Worm (Caenorhabditis elegans) whole organism, young adult: ENCODE results near the gene F10E9.12.

Source experiments
- B0261.1 ChIP-seq: sonication (generic microtip); optimal IDR thresholded peaks from 2 replicates; lab custom pipeline; 2016; ENCODE audit warnings: mild to moderate bottlenecking, missing genetic modification characterization, moderate library complexity, missing compliant biosample characterization
- B0336.3 ChIP-seq: fragments of 200-800 bp; sonication (Bioruptor generic); IDR thresholded peaks from 2 replicates; pipeline ENCODE4 v1.3.6; 2022; ENCODE audit warnings: missing genetic modification characterization, missing compliant biosample characterization
- D2030.7 ChIP-seq: fragments of 200-800 bp; sonication (Bioruptor generic); IDR thresholded peaks from 2 replicates; pipeline ENCODE4 v1.3.6; 2022; ENCODE audit warnings: missing genetic modification reagents, missing genetic modification characterization, missing compliant biosample characterization
- F33H1.4 ChIP-seq: fragments of 200-800 bp; sonication (Bioruptor generic); IDR thresholded peaks from 2 replicates; pipeline ENCODE4 v1.3.6; 2022; ENCODE audit warnings: missing genetic modification reagents, missing genetic modification characterization, missing compliant biosample characterization
- F49E8.2 ChIP-seq: sonication (generic microtip); optimal IDR thresholded peaks from 3 replicates; lab custom pipeline; 2017; ENCODE audit warnings: missing genetic modification characterization, mild to moderate bottlenecking, missing compliant biosample characterization, antibody characterized with exemption, moderate library complexity; ENCODE audit not compliant: insufficient read depth
- F55B11.4 ChIP-seq: sonication (generic microtip); optimal IDR thresholded peaks from 2 replicates; lab custom pipeline; 2016; ENCODE audit warnings: missing compliant biosample characterization, missing genetic modification characterization, borderline replicate concordance; ENCODE audit not compliant: insufficient read depth
- K11D2.4 ChIP-seq: fragments of 200-800 bp; sonication (Bioruptor generic); IDR thresholded peaks from 2 replicates; pipeline ENCODE4 v1.3.6; 2022; ENCODE audit warnings: missing genetic modification reagents, missing genetic modification characterization, missing compliant biosample characterization
- K12H6.12 ChIP-seq: fragments of 200-800 bp; sonication (Bioruptor generic); optimal IDR thresholded peaks from 2 replicates; lab custom pipeline; 2018; ENCODE audit warnings: mild to moderate bottlenecking, missing genetic modification characterization, missing compliant biosample characterization
- Y53F4B.3 ChIP-seq: fragments of 200-800 bp; sonication (Bioruptor generic); IDR thresholded peaks from 2 replicates; pipeline ENCODE4 v1.3.6; 2022; ENCODE audit warnings: missing genetic modification reagents, missing genetic modification characterization, missing compliant biosample characterization
- ZK185.1 ChIP-seq: sonication (generic microtip); optimal IDR thresholded peaks from 2 replicates; lab custom pipeline; 2016; ENCODE audit warnings: mild to moderate bottlenecking, missing genetic modification characterization, missing compliant biosample characterization; ENCODE audit not compliant: poor library complexity, severe bottlenecking
- aptf-2 ChIP-seq: fragments of 200-800 bp; sonication (Bioruptor generic); conservative IDR thresholded peaks from 2 replicates; pipeline ENCODE4 v1.3.6; 2022; ENCODE audit warnings: missing genetic modification reagents, missing genetic modification characterization, missing compliant biosample characterization
- aptf-3 ChIP-seq: fragments of 200-800 bp; sonication (Bioruptor generic); IDR thresholded peaks from 2 replicates; pipeline ENCODE4 v1.3.6; 2022; ENCODE audit warnings: missing genetic modification characterization, missing compliant biosample characterization
- athp-1 ChIP-seq: sonication (generic microtip); optimal IDR thresholded peaks from 2 replicates; lab custom pipeline; 2017; ENCODE audit warnings: mild to moderate bottlenecking, missing genetic modification characterization, missing compliant biosample characterization
- bed-2 ChIP-seq: fragments of 200-800 bp; sonication (Bioruptor generic); IDR thresholded peaks from 2 replicates; pipeline ENCODE4 v1.3.6; 2022; ENCODE audit warnings: missing genetic modification reagents, missing genetic modification characterization, missing compliant biosample characterization
- ccch-3 ChIP-seq: fragments of 200-800 bp; sonication (Bioruptor generic); optimal IDR thresholded peaks from 2 replicates; lab custom pipeline; 2018; ENCODE audit warnings: mild to moderate bottlenecking, missing genetic modification characterization, missing compliant biosample characterization
- cebp-1 ChIP-seq, 2 experiments: fragments of 200-800 bp in 1 of 2; sonication (Bioruptor generic) in 1 of 2; sonication (generic microtip) in 1 of 2; IDR thresholded peaks in 1 of 2; optimal IDR thresholded peaks in 1 of 2; 2 replicates each; pipeline versions ENCODE4 v1.3.6 to Lab custom; 2017 to 2022; ENCODE audit warnings: missing compliant biosample characterization in 2 of 2, missing genetic modification characterization in 2 of 2, mild to moderate bottlenecking in 1 of 2, missing genetic modification reagents in 1 of 2, moderate library complexity in 1 of 2
- ceh-40 ChIP-seq: fragments of 200-800 bp; sonication (Bioruptor generic); IDR thresholded peaks from 2 replicates; pipeline ENCODE4 v1.3.6; 2022; ENCODE audit warnings: missing genetic modification characterization, missing compliant biosample characterization
- ceh-58 ChIP-seq: fragments of 200-800 bp; sonication (Bioruptor generic); IDR thresholded peaks from 2 replicates; pipeline ENCODE4 v1.3.6; 2022; ENCODE audit warnings: missing genetic modification characterization, missing compliant biosample characterization
- ceh-79 ChIP-seq: sonication (generic microtip); optimal IDR thresholded peaks from 2 replicates; lab custom pipeline; 2017; ENCODE audit warnings: mild to moderate bottlenecking, missing genetic modification characterization, missing compliant biosample characterization
- chd-7 ChIP-seq: sonication (generic microtip); optimal IDR thresholded peaks from 2 replicates; lab custom pipeline; 2016; ENCODE audit warnings: mild to moderate bottlenecking, missing genetic modification characterization, moderate library complexity, missing compliant biosample characterization
- dox-1 ChIP-seq: fragments of 200-800 bp; sonication (Bioruptor generic); IDR thresholded peaks from 2 replicates; pipeline ENCODE4 v1.3.6; 2022; ENCODE audit warnings: missing genetic modification reagents, missing genetic modification characterization, missing compliant biosample characterization
- hlh-12 ChIP-seq: sonication (generic microtip); optimal IDR thresholded peaks from 2 replicates; lab custom pipeline; 2016; ENCODE audit warnings: missing genetic modification characterization, missing compliant biosample characterization
- lag-1 ChIP-seq: fragments of 200-800 bp; sonication (Bioruptor generic); IDR thresholded peaks from 2 replicates; pipeline ENCODE4 v1.3.6; 2022; ENCODE audit warnings: missing genetic modification reagents, missing genetic modification characterization, missing compliant biosample characterization
- let-526 ChIP-seq: fragments of 200-800 bp; sonication (Bioruptor generic); IDR thresholded peaks from 2 replicates; pipeline ENCODE4 v1.3.6; 2022; ENCODE audit warnings: missing genetic modification reagents, missing genetic modification characterization, missing compliant biosample characterization
- lin-35 ChIP-seq, 3 experiments: fragments of 150-350 bp in 2 of 3; sonication (generic microtip) in 1 of 3; optimal IDR thresholded peaks; 2 replicates each; lab custom pipeline; 2014 to 2018; ENCODE audit warnings: missing biosample characterization in 3 of 3, missing genetic modification characterization in 3 of 3, missing genetic modification reagents in 3 of 3
- lin-54 ChIP-seq: fragments of 200-800 bp; sonication (Bioruptor generic); optimal IDR thresholded peaks from 2 replicates; lab custom pipeline; 2018; ENCODE audit warnings: mild to moderate bottlenecking, missing genetic modification characterization, missing compliant biosample characterization
- madf-8 ChIP-seq: fragments of 200-800 bp; sonication (Bioruptor generic); conservative IDR thresholded peaks from 2 replicates; pipeline ENCODE4 v1.3.6; 2022; ENCODE audit warnings: missing genetic modification reagents, missing genetic modification characterization, missing compliant biosample characterization
- mcd-1 ChIP-seq: fragments of 200-800 bp; sonication (Bioruptor generic); IDR thresholded peaks from 2 replicates; pipeline ENCODE4 v1.3.6; 2022; ENCODE audit warnings: missing genetic modification reagents, missing genetic modification characterization, missing compliant biosample characterization
- mel-28 ChIP-seq: sonication (generic microtip); optimal IDR thresholded peaks from 2 replicates; lab custom pipeline; 2016; ENCODE audit warnings: borderline replicate concordance, mild to moderate bottlenecking, missing genetic modification characterization, missing compliant biosample characterization
- mes-4 ChIP-seq: sonication (generic microtip); optimal IDR thresholded peaks from 2 replicates; lab custom pipeline; 2016; ENCODE audit warnings: missing genotype, missing genetic modification characterization, missing compliant biosample characterization
- nfya-2 ChIP-seq: fragments of 200-800 bp; sonication (Bioruptor generic); IDR thresholded peaks from 2 replicates; pipeline ENCODE4 v1.3.6; 2022; ENCODE audit warnings: missing genetic modification reagents, missing genetic modification characterization, missing compliant biosample characterization
- nfyb-1 ChIP-seq: fragments of 200-800 bp; sonication (Bioruptor generic); IDR thresholded peaks from 2 replicates; pipeline ENCODE4 v1.3.6; 2022; ENCODE audit warnings: missing genetic modification reagents, missing genetic modification characterization, missing compliant biosample characterization
- nhr-80 ChIP-seq: sonication (generic microtip); optimal IDR thresholded peaks from 2 replicates; lab custom pipeline; 2016; ENCODE audit warnings: missing genetic modification characterization, missing compliant biosample characterization
- rpc-1 ChIP-seq, 2 experiments: fragments of 150-350 bp in 1 of 2; sonication (generic microtip) in 1 of 2; optimal IDR thresholded peaks; 2 replicates each; lab custom pipeline; 2014 to 2018; ENCODE audit warnings: missing biosample characterization in 1 of 2, missing genetic modification characterization in 1 of 2, missing genetic modification reagents in 1 of 2, missing genotype in 1 of 2
- snpc-1.3 ChIP-seq: sonication (generic microtip); optimal IDR thresholded peaks from 2 replicates; lab custom pipeline; 2017; ENCODE audit warnings: missing genetic modification characterization, mild to moderate bottlenecking, missing compliant biosample characterization, antibody characterized with exemption, moderate library complexity, missing genotype, missing genetic modification reagents; ENCODE audit not compliant: insufficient read depth
- somi-1 ChIP-seq: fragments of 200-800 bp; sonication (Bioruptor generic); optimal IDR thresholded peaks from 2 replicates; lab custom pipeline; 2018; ENCODE audit warnings: mild to moderate bottlenecking, missing genetic modification characterization, missing compliant biosample characterization
- tbp1 ChIP-seq: fragments of 200-800 bp; sonication (Bioruptor generic); optimal IDR thresholded peaks from 2 replicates; lab custom pipeline; 2018; ENCODE audit warnings: mild to moderate bottlenecking, missing genetic modification characterization, missing compliant biosample characterization
- unc-130 ChIP-seq: sonication (generic microtip); optimal IDR thresholded peaks from 2 replicates; lab custom pipeline; 2016; ENCODE audit warnings: missing genetic modification reagents, missing genetic modification characterization, missing compliant biosample characterization
- ztf-25 ChIP-seq: fragments of 200-800 bp; sonication (Bioruptor generic); IDR thresholded peaks from 2 replicates; pipeline ENCODE4 v1.3.6; 2022; ENCODE audit warnings: missing genetic modification reagents, missing genetic modification characterization, missing compliant biosample characterization
- ztf-26 ChIP-seq: sonication (generic microtip); optimal IDR thresholded peaks from 2 replicates; lab custom pipeline; 2017; ENCODE audit warnings: missing genetic modification characterization, missing compliant biosample characterization

Gene F10E9.12

DNA sequence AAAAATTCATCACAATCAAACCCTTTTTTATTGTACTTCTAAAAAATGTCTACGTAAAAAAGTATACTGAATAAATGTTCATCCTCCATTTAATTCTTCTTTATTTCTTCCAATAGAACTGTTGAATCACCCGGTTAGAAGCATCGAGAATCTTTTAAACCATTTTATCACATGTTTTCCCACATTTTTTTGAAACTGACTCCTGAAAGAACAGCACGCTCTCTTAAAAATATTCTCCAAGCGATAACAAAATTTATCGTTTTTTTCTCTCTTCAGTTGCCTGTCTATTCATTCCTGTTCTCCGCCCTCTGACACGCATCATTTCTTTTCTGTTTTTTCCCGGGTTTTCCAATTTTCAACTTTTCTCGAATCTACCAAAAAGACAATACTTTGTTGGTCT, at the start of gene F10E9.12:
TSS of gene F10E9.12 (plus strand) at position 131 of the 400 bp plus-strand sequence.
- TF ChIP-seq snpc-1.3 (tag; lab: Kevin White, UChicago): no peak
- TF ChIP-seq nhr-80 (tag; lab: Kevin White, UChicago): peak; percentile 56
- TF ChIP-seq tbp1 (GFP tag; lab: Kevin White, UChicago): peak; percentile 2
- no peak for TF ChIP-seq bed-2
- no peak for TF ChIP-seq athp-1 (tag; lab: Kevin White, UChicago)
- no peak for TF ChIP-seq B0261.1
- TF ChIP-seq lin-35 (GFP tag; optimal IDR thresholded peaks at IDR 0.05; lab: Kevin White, UChicago): no peak
- no peak for TF ChIP-seq ZK185.1
- no peak for TF ChIP-seq cebp-1 (GFP tag; IDR thresholded peaks at IDR 0.05; lab: Robert Waterston, UW)
- TF ChIP-seq cebp-1 (tag; optimal IDR thresholded peaks at IDR 0.05; lab: Kevin White, UChicago): peak; percentile 30

ce11 chrIII:8275871-8276270, 48.5 kb upstream of the F10E9.12 start, which contains the start of gene clec-160:
Gene clec-160 (minus strand): TSS chrIII:8275971.
- TF ChIP-seq K12H6.12 (tag; lab: Kevin White, UChicago) (no peak), ceh-40 (GFP tag; lab: Robert Waterston, UW) (no peak), somi-1 (GFP tag; lab: Kevin White, UChicago) (no peak), mcd-1 (no peak), chd-7 (tag; lab: Kevin White, UChicago) (no peak), lin-54 (GFP tag; lab: Kevin White, UChicago) (no peak), nfyb-1 (no peak), aptf-2 (GFP tag; lab: Robert Waterston, UW) (no peak), unc-130 (GFP tag; lab: Kevin White, UChicago) (no peak), ZK185.1 (no peak), nfya-2 (GFP tag; lab: Robert Waterston, UW) (no peak)

DNA sequence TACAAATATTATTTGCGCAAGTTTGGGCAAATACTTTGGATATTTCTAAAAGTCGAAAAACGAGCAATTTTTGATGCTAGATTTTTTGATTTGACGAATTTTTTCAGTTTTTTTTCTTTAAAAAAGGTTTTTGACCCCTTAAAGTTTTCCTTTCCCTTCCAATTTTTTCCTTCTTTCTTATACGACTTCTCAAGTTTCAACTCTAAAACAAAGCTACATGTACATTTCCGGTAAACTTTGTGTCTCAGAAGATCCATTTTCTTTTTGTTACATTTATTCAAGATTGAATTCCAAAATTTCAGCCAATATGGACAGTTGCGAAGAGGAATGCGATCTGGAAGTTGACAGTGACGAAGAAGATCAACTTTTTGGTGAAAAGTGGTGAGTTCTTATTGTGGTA, 45.5 kb upstream of the F10E9.12 start, which contains the start of gene mig-10:
TSS of gene mig-10 (plus strand) at position 301 of the 400 bp plus-strand sequence.
- TF ChIP-seq aptf-3 (no peak), Y53F4B.3 (GFP tag; lab: Robert Waterston, UW) (no peak), ceh-79 (tag; lab: Kevin White, UChicago) (no peak), rpc-1 (optimal IDR thresholded peaks at IDR 0.05; lab: Kevin White, UChicago) (no peak), rpc-1 (tag; optimal IDR thresholded peaks at IDR 0.05; lab: Kevin White, UChicago) (no peak), chd-7 (tag; lab: Kevin White, UChicago) (no peak), let-526 (GFP tag; lab: Robert Waterston, UW) (no peak), hlh-12 (no peak), ztf-26 (tag; lab: Kevin White, UChicago) (no peak), ztf-25 (no peak), ceh-58 (no peak), F33H1.4 (no peak), B0336.3 (no peak), F49E8.2 (tag; lab: Kevin White, UChicago) (no peak), K11D2.4 (no peak)

DNA sequence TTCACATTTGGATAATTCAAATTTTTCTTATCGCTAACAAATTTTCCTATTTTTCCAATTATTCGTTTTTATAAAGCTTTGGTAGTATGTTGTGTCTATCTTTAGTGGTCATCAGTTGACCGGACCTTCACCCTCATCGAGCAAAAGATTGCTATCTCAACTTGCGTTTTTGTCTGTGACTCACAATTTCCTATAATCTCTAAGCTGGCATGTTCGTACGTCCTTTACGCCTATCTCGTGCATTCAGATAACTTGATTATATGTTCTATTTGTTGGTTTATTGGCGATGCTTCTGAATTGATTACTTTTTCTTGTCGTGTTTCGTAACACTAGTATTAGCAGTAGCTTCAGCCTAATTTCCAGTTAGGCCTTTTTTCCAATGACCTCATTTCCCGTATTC, 44.8 kb upstream of the F10E9.12 start:
- TF ChIP-seq D2030.7 (GFP tag; lab: Robert Waterston, UW) (no peak), lag-1 (GFP tag; lab: Robert Waterston, UW) (no peak), ccch-3 (no peak), F55B11.4 (tag; lab: Kevin White, UChicago) (no peak), mel-28 (no peak), mes-4 (tag; lab: Kevin White, UChicago) (no peak), dox-1 (GFP tag; lab: Robert Waterston, UW) (no peak), ceh-40 (GFP tag; lab: Robert Waterston, UW) (no peak), madf-8 (GFP tag; lab: Robert Waterston, UW) (no peak)
- TF ChIP-seq, all 124 proteins: peak for 0
